Worm (Caenorhabditis elegans) whole organism, L2 larva: ENCODE data around the gene T01E8.1.
A peak's percentile ranks its signal among the peaks of the same experiment; 100 is the strongest.

ENCODE experiments used
- C34F6.9 ChIP-seq: fragments of 150-350 bp; optimal IDR thresholded peaks from 2 replicates; lab custom pipeline; 2014; ENCODE audit warnings: missing biosample characterization, missing genetic modification characterization
- F13H6.1 ChIP-seq: sonication (generic microtip); optimal IDR thresholded peaks from 2 replicates; lab custom pipeline; 2016; ENCODE audit warnings: missing genetic modification characterization, missing compliant biosample characterization
- Y55F3AM.14 ChIP-seq: fragments of 200-800 bp; sonication (Bioruptor generic); optimal IDR thresholded peaks from 2 replicates; lab custom pipeline; 2018; ENCODE audit warnings: mild to moderate bottlenecking, missing genetic modification characterization, missing compliant biosample characterization
- ZK546.5 ChIP-seq: sonication (generic microtip); optimal IDR thresholded peaks from 2 replicates; lab custom pipeline; 2017; ENCODE audit warnings: missing biosample characterization, missing genetic modification characterization
- alr-1 ChIP-seq: fragments of 150-350 bp; optimal IDR thresholded peaks from 2 replicates; lab custom pipeline; 2014; ENCODE audit warnings: missing biosample characterization, missing genetic modification characterization
- aly-2 ChIP-seq: fragments of 150-350 bp; optimal IDR thresholded peaks from 2 replicates; lab custom pipeline; 2014; ENCODE audit warnings: missing biosample characterization, missing genetic modification characterization
- ama-1 ChIP-seq: fragments of 150-350 bp; optimal IDR thresholded peaks from 2 replicates; lab custom pipeline; 2018; ENCODE audit warnings: inconsistent platforms
- blmp-1 ChIP-seq: sonication (generic microtip); optimal IDR thresholded peaks from 2 replicates; lab custom pipeline; 2017; ENCODE audit warnings: missing genetic modification characterization, mild to moderate bottlenecking, missing compliant biosample characterization, antibody characterized with exemption, moderate library complexity; ENCODE audit not compliant: insufficient read depth
- ceh-16 ChIP-seq: fragments of 150-350 bp; optimal IDR thresholded peaks from 2 replicates; lab custom pipeline; 2014; ENCODE audit warnings: missing biosample characterization, missing genetic modification characterization
- ceh-82 ChIP-seq: fragments of 150-350 bp; optimal IDR thresholded peaks from 2 replicates; lab custom pipeline; 2014; ENCODE audit warnings: missing biosample characterization, missing genetic modification characterization
- crh-2 ChIP-seq: sonication (generic microtip); optimal IDR thresholded peaks from 2 replicates; lab custom pipeline; 2017; ENCODE audit warnings: missing biosample characterization, missing genetic modification characterization
- egl-27 ChIP-seq: sonication (generic microtip); optimal IDR thresholded peaks from 3 replicates; lab custom pipeline; 2017; ENCODE audit warnings: missing biosample characterization, missing genetic modification reagents, missing genetic modification characterization
- elt-1 ChIP-seq: fragments of 150-350 bp; optimal IDR thresholded peaks from 2 replicates; lab custom pipeline; 2014; ENCODE audit warnings: missing biosample characterization, missing genetic modification characterization
- elt-3 ChIP-seq: sonication (generic microtip); optimal IDR thresholded peaks from 2 replicates; lab custom pipeline; 2017; ENCODE audit warnings: missing biosample characterization, missing genetic modification characterization
- fos-1 ChIP-seq: fragments of 150-350 bp; optimal IDR thresholded peaks from 2 replicates; lab custom pipeline; 2014; ENCODE audit warnings: missing biosample characterization, missing genetic modification characterization
- lin-11 ChIP-seq: fragments of 150-350 bp; sonication (generic microtip); optimal IDR thresholded peaks from 2 replicates; lab custom pipeline; 2014; ENCODE audit warnings: missing biosample characterization, missing genetic modification characterization, inconsistent platforms, mixed read lengths
- lin-13 ChIP-seq: fragments of 150-350 bp; optimal IDR thresholded peaks from 2 replicates; lab custom pipeline; 2014; ENCODE audit warnings: missing biosample characterization, missing genetic modification reagents, missing genetic modification characterization
- lin-39 ChIP-seq: fragments of 150-350 bp; optimal IDR thresholded peaks from 2 replicates; lab custom pipeline; 2014; ENCODE audit warnings: missing biosample characterization, missing genetic modification reagents, missing genetic modification characterization
- lsy-2 ChIP-seq, 2 experiments: fragments of 150-350 bp in 1 of 2; sonication (generic microtip) in 1 of 2; optimal IDR thresholded peaks; 2 replicates each; lab custom pipeline; 2014 to 2017; ENCODE audit warnings: missing biosample characterization in 2 of 2, missing genetic modification characterization in 2 of 2
- mab-5 ChIP-seq: fragments of 150-350 bp; optimal IDR thresholded peaks from 2 replicates; lab custom pipeline; 2014; ENCODE audit warnings: missing biosample characterization, missing genetic modification characterization
- mbf-1 ChIP-seq: sonication (generic microtip); optimal IDR thresholded peaks from 2 replicates; lab custom pipeline; 2017; ENCODE audit warnings: missing biosample characterization, missing genetic modification characterization
- mdl-1 ChIP-seq, 2 experiments: fragments of 150-350 bp in 1 of 2; sonication (generic microtip) in 1 of 2; optimal IDR thresholded peaks; 2 replicates each; lab custom pipeline; 2017; ENCODE audit warnings: missing biosample characterization in 2 of 2, missing genetic modification characterization in 2 of 2
- nhr-10 ChIP-seq: sonication (generic microtip); optimal IDR thresholded peaks from 2 replicates; lab custom pipeline; 2017; ENCODE audit warnings: missing biosample characterization, missing genetic modification characterization
- nhr-11 ChIP-seq: fragments of 150-350 bp; optimal IDR thresholded peaks from 2 replicates; lab custom pipeline; 2014; ENCODE audit warnings: missing biosample characterization, missing genetic modification characterization
- nhr-129 ChIP-seq: fragments of 150-350 bp; optimal IDR thresholded peaks from 2 replicates; lab custom pipeline; 2014; ENCODE audit warnings: missing biosample characterization, missing genetic modification characterization
- nhr-21 ChIP-seq: fragments of 150-350 bp; optimal IDR thresholded peaks from 2 replicates; lab custom pipeline; 2014; ENCODE audit warnings: missing biosample characterization, missing genetic modification characterization
- nhr-237 ChIP-seq: fragments of 150-350 bp; optimal IDR thresholded peaks from 2 replicates; lab custom pipeline; 2014; ENCODE audit warnings: missing biosample characterization, missing genetic modification characterization
- nhr-25 ChIP-seq: fragments of 150-350 bp; sonication (generic microtip); optimal IDR thresholded peaks from 3 replicates; lab custom pipeline; 2014; ENCODE audit warnings: missing biosample characterization, missing genetic modification characterization
- nhr-6 ChIP-seq: fragments of 150-350 bp; optimal IDR thresholded peaks from 2 replicates; lab custom pipeline; 2014; ENCODE audit warnings: missing biosample characterization, missing genetic modification characterization
- peb-1 ChIP-seq: fragments of 150-350 bp; optimal IDR thresholded peaks from 2 replicates; lab custom pipeline; 2014; ENCODE audit warnings: missing biosample characterization, missing genetic modification characterization
- sem-4 ChIP-seq: fragments of 150-350 bp; optimal IDR thresholded peaks from 2 replicates; lab custom pipeline; 2014; ENCODE audit warnings: missing biosample characterization, missing genetic modification reagents, missing genetic modification characterization
- skn-1 ChIP-seq: sonication (generic microtip); optimal IDR thresholded peaks from 2 replicates; lab custom pipeline; 2017; ENCODE audit warnings: missing biosample characterization, missing genetic modification characterization
- sma-3 ChIP-seq: sonication (generic microtip); optimal IDR thresholded peaks from 2 replicates; lab custom pipeline; 2016; ENCODE audit warnings: missing genetic modification reagents, missing genetic modification characterization, missing compliant biosample characterization
- sma-9 ChIP-seq, 2 experiments: fragments of 150-350 bp in 1 of 2; sonication (generic microtip) in 1 of 2; optimal IDR thresholded peaks; 2 replicates each; lab custom pipeline; 2014 to 2016; ENCODE audit warnings: missing genetic modification characterization in 2 of 2, mild to moderate bottlenecking in 1 of 2, missing biosample characterization in 1 of 2, missing compliant biosample characterization in 1 of 2, missing genetic modification reagents in 1 of 2, moderate library complexity in 1 of 2
- snpc-4 ChIP-seq: fragments of 150-350 bp; optimal IDR thresholded peaks from 2 replicates; lab custom pipeline; 2014; ENCODE audit warnings: missing biosample characterization, missing genetic modification characterization
- unc-39 ChIP-seq: fragments of 150-350 bp; optimal IDR thresholded peaks from 2 replicates; lab custom pipeline; 2014; ENCODE audit warnings: missing biosample characterization, missing genetic modification characterization
- unc-55 ChIP-seq: fragments of 150-350 bp; sonication (generic microtip); optimal IDR thresholded peaks from 3 replicates; lab custom pipeline; 2014; ENCODE audit warnings: missing biosample characterization, missing genetic modification reagents, missing genetic modification characterization
- unc-62 ChIP-seq: fragments of 150-350 bp; optimal IDR thresholded peaks from 2 replicates; lab custom pipeline; 2014; ENCODE audit warnings: missing biosample characterization, missing genetic modification reagents, missing genetic modification characterization
- zag-1 ChIP-seq: fragments of 150-350 bp; optimal IDR thresholded peaks from 2 replicates; lab custom pipeline; 2014; ENCODE audit warnings: missing biosample characterization, missing genetic modification characterization
- ztf-11 ChIP-seq: sonication (generic microtip); optimal IDR thresholded peaks from 2 replicates; lab custom pipeline; 2017; ENCODE audit warnings: missing biosample characterization, missing genetic modification characterization

Gene T01E8.1

ce11 chrII:10174338-10174737, 32.2 kb upstream of the T01E8.1 start, which contains the start of gene F33H1.4:
Gene F33H1.4, plus strand, starts transcription at chrII:10174648.
- TF ChIP-seq sma-3 (peak; percentile 24), fos-1 (tag; lab: Kevin White, UChicago) (peak; percentile 38), snpc-4 (tag; lab: Kevin White, UChicago) (no peak), elt-3 (tag; lab: Kevin White, UChicago) (no peak), mbf-1 (tag; lab: Kevin White, UChicago) (no peak), skn-1 (tag; lab: Kevin White, UChicago) (no peak), unc-62 (no peak), C34F6.9 (tag; lab: Kevin White, UChicago) (peak; percentile 76), F13H6.1 (tag; lab: Kevin White, UChicago) (no peak), nhr-10 (no peak), ZK546.5 (tag; lab: Kevin White, UChicago) (no peak), crh-2 (tag; lab: Kevin White, UChicago) (no peak), mab-5 (no peak), unc-39 (tag; lab: Kevin White, UChicago) (no peak), peb-1 (tag; lab: Kevin White, UChicago) (no peak), zag-1 (tag; lab: Kevin White, UChicago) (no peak), mdl-1 (tag; optimal IDR thresholded peaks at IDR 0.05; lab: Kevin White, UChicago) (no peak), nhr-21 (tag; lab: Kevin White, UChicago) (peak; percentile 44), nhr-6 (no peak), lsy-2 (tag; optimal IDR thresholded peaks at IDR 0.05; lab: Kevin White, UChicago) (peak; percentile 61 to 96), nhr-11 (tag; lab: Kevin White, UChicago) (no peak), lin-39 (tag; lab: Kevin White, UChicago) (no peak), elt-1 (no peak), aly-2 (no peak), unc-55 (GFP tag; lab: Kevin White, UChicago) (peak; percentile 71), Y55F3AM.14 (no peak), alr-1 (no peak), nhr-129 (tag; lab: Kevin White, UChicago) (peak; percentile 47), lin-13 (GFP tag; lab: Kevin White, UChicago) (peak; percentile 98), sma-9 (GFP tag; optimal IDR thresholded peaks at IDR 0.05; lab: Kevin White, UChicago) (peak; percentile 48), sma-9 (tag; optimal IDR thresholded peaks at IDR 0.05; lab: Kevin White, UChicago) (no peak), nhr-237 (tag; lab: Kevin White, UChicago) (no peak), lin-11 (tag; lab: Kevin White, UChicago) (peak; percentile 37), ama-1 (lab: Kevin White, UChicago) (no peak), blmp-1 (peak; percentile 68)

- TF ChIP-seq sma-9 (GFP tag; optimal IDR thresholded peaks at IDR 0.05; lab: Kevin White, UChicago) (no peak), sma-9 (tag; optimal IDR thresholded peaks at IDR 0.05; lab: Kevin White, UChicago) (no peak), nhr-21 (tag; lab: Kevin White, UChicago) (no peak), nhr-6 (no peak), lin-39 (tag; lab: Kevin White, UChicago) (no peak), sem-4 (tag; lab: Kevin White, UChicago) (no peak), crh-2 (tag; lab: Kevin White, UChicago) (no peak), sma-3 (no peak), skn-1 (tag; lab: Kevin White, UChicago) (no peak), zag-1 (tag; lab: Kevin White, UChicago) (no peak), nhr-129 (tag; lab: Kevin White, UChicago) (no peak), egl-27 (tag; lab: Kevin White, UChicago) (no peak), ZK546.5 (tag; lab: Kevin White, UChicago) (no peak), ztf-11 (tag; lab: Kevin White, UChicago) (no peak), elt-3 (tag; lab: Kevin White, UChicago) (no peak), F13H6.1 (tag; lab: Kevin White, UChicago) (no peak), lin-11 (tag; lab: Kevin White, UChicago) (no peak), snpc-4 (tag; lab: Kevin White, UChicago) (no peak), blmp-1 (no peak), ceh-16 (tag; lab: Kevin White, UChicago) (no peak), nhr-237 (tag; lab: Kevin White, UChicago) (no peak)
Measured at ce11 chrII:10182634-10183033, 23.9 kb upstream of the T01E8.1 start, which contains the start of gene srd-1. Gene srd-1, minus strand, starts transcription at chrII:10182734.

ce11 chrII:10187808-10188207, 18.7 kb upstream of the T01E8.1 start, which contains the start of gene srd-2:
Gene srd-2, minus strand, starts transcription at chrII:10187908.
- TF ChIP-seq zag-1 (tag; lab: Kevin White, UChicago) = no peak
- TF ChIP-seq nhr-237 (tag; lab: Kevin White, UChicago) = no peak
- TF ChIP-seq lsy-2 (tag; optimal IDR thresholded peaks at IDR 0.05; lab: Kevin White, UChicago) = no peak
- no peak for TF ChIP-seq nhr-129 (tag; lab: Kevin White, UChicago)
- TF ChIP-seq ceh-82 (tag; lab: Kevin White, UChicago) = no peak
- TF ChIP-seq nhr-25 (tag; lab: Kevin White, UChicago) = no peak
- no peak for TF ChIP-seq snpc-4 (tag; lab: Kevin White, UChicago)
- TF ChIP-seq nhr-10 = no peak
- TF ChIP-seq lin-11 (tag; lab: Kevin White, UChicago) = no peak
- no peak for TF ChIP-seq Y55F3AM.14
- no peak for TF ChIP-seq sem-4 (tag; lab: Kevin White, UChicago)
- no peak for TF ChIP-seq unc-62
- no peak for TF ChIP-seq ztf-11 (tag; lab: Kevin White, UChicago)
- TF ChIP-seq blmp-1 = no peak
- TF ChIP-seq elt-1 = no peak
